Fruit fly (Drosophila melanogaster): Measurements from ENCODE around the gene Dci.
A peak's percentile ranks its signal among the peaks of the same experiment; 100 is the strongest.

DNA sequence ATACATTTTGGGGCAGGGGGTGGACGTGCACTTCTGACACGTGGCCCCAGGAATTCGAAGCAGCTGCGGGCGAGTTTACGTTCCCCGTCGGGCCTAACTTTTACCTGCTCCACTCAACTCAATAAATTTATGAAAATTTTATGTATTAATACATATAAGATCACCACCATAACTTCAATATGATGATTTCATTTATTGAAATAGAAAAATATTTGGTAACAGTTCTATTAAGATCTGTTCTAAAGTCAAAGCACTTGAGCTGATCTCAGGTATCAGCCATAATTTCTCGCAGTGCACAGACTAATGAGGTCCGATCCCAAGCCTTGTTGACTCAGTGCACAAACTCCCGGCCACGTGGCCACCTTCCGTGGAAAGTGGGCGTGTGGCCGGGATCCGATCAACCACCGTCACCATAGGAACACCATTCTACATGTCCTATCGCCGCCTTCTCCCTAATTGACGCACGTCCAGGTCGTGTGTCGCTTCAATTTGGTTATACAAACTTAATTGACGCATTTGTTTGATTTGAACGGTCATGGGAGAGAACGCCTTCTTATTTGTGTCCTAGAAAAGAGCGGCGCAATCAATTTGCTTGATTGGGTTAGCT, 41.0 kb upstream of the Dci start:
- TF ChIP-seq CG14655 (GFP tag; optimal IDR thresholded peaks at IDR 0.05): no peak
- TF ChIP-seq CG8301 (tag; optimal IDR thresholded peaks at IDR 0.05): no peak
- no peak for TF ChIP-seq gl (tag; optimal IDR thresholded peaks at IDR 0.05)
- TF ChIP-seq CG4496 (GFP tag; IDR thresholded peaks at IDR 0.05): no peak
- TF ChIP-seq fd96Ca (GFP tag; IDR thresholded peaks at IDR 0.05): 0 out of 3 replicates have a peak, but pooled peaks have one; percentile 28
- TF ChIP-seq CG32121 (GFP tag; IDR thresholded peaks at IDR 0.05): no peak
- TF ChIP-seq CG17806 (tag; optimal IDR thresholded peaks at IDR 0.05): no peak
- no peak for TF ChIP-seq CG8159 (tag; optimal IDR thresholded peaks at IDR 0.05)
